Worm (Caenorhabditis elegans) whole organism, L3 larva: Measurements from ENCODE around the gene glct-6.

Experiments used
- ZK546.5 ChIP-seq: sonication (generic microtip); optimal IDR thresholded peaks from 2 replicates; lab custom pipeline; 2017; ENCODE audit warnings: missing biosample characterization, missing genetic modification characterization
- aly-2 ChIP-seq: fragments of 150-350 bp; optimal IDR thresholded peaks from 2 replicates; lab custom pipeline; 2014; ENCODE audit warnings: missing biosample characterization, missing genetic modification characterization
- ceh-16 ChIP-seq: sonication (generic microtip); optimal IDR thresholded peaks from 2 replicates; lab custom pipeline; 2017; ENCODE audit warnings: missing biosample characterization, missing genetic modification characterization
- ceh-28 ChIP-seq: fragments of 150-350 bp; optimal IDR thresholded peaks from 2 replicates; lab custom pipeline; 2014; ENCODE audit warnings: missing biosample characterization, missing genetic modification reagents, missing genetic modification characterization
- ceh-82 ChIP-seq: fragments of 150-350 bp; optimal IDR thresholded peaks from 2 replicates; lab custom pipeline; 2014; ENCODE audit warnings: missing biosample characterization, missing genetic modification characterization
- ceh-9 ChIP-seq: sonication (generic microtip); optimal IDR thresholded peaks from 2 replicates; lab custom pipeline; 2018; ENCODE audit warnings: missing biosample characterization, missing genetic modification characterization
- daf-12 ChIP-seq: fragments of 150-350 bp; optimal IDR thresholded peaks from 2 replicates; lab custom pipeline; 2014; ENCODE audit warnings: missing biosample characterization, missing genetic modification reagents, missing genetic modification characterization
- egl-27 ChIP-seq: sonication (generic microtip); optimal IDR thresholded peaks from 4 replicates; lab custom pipeline; 2017; ENCODE audit warnings: missing biosample characterization, missing genetic modification reagents, missing genetic modification characterization
- egl-5 ChIP-seq: fragments of 150-350 bp; optimal IDR thresholded peaks from 2 replicates; lab custom pipeline; 2017; ENCODE audit warnings: missing biosample characterization, missing genetic modification reagents, missing genetic modification characterization, inconsistent platforms
- elt-3 ChIP-seq, 3 experiments: fragments of 150-350 bp in 1 of 3; sonication (generic microtip) in 2 of 3; optimal IDR thresholded peaks; 2 replicates in 2 of 3; 4 replicates in 1 of 3; lab custom pipeline; 2014 to 2017; ENCODE audit warnings: missing biosample characterization in 3 of 3, missing genetic modification characterization in 3 of 3
- eor-1 ChIP-seq, 2 experiments: fragments of 150-350 bp; optimal IDR thresholded peaks; 2 replicates each; lab custom pipeline; 2014 to 2018; ENCODE audit warnings: missing biosample characterization in 2 of 2, missing genetic modification characterization in 2 of 2
- fkh-10 ChIP-seq: sonication (generic microtip); optimal IDR thresholded peaks from 2 replicates; lab custom pipeline; 2017; ENCODE audit warnings: missing biosample characterization, missing genetic modification reagents, missing genetic modification characterization
- fkh-2 ChIP-seq: fragments of 150-350 bp; optimal IDR thresholded peaks from 2 replicates; lab custom pipeline; 2014; ENCODE audit warnings: missing biosample characterization, missing genetic modification reagents, missing genetic modification characterization
- fos-1 ChIP-seq: fragments of 150-350 bp; optimal IDR thresholded peaks from 2 replicates; lab custom pipeline; 2014; ENCODE audit warnings: missing biosample characterization, missing genetic modification characterization
- hmg-11 ChIP-seq: sonication (generic microtip); optimal IDR thresholded peaks from 2 replicates; lab custom pipeline; 2016; ENCODE audit warnings: missing genetic modification characterization, missing compliant biosample characterization
- jun-1 ChIP-seq: fragments of 150-350 bp; optimal IDR thresholded peaks from 2 replicates; lab custom pipeline; 2014; ENCODE audit warnings: missing biosample characterization, missing genetic modification reagents, missing genetic modification characterization
- lsy-12 ChIP-seq: sonication (generic microtip); optimal IDR thresholded peaks from 2 replicates; lab custom pipeline; 2016; ENCODE audit warnings: mild to moderate bottlenecking, missing genetic modification characterization, missing compliant biosample characterization
- mdl-1 ChIP-seq: fragments of 150-350 bp; optimal IDR thresholded peaks from 2 replicates; lab custom pipeline; 2014; ENCODE audit warnings: missing biosample characterization, missing genetic modification characterization
- mml-1 ChIP-seq: fragments of 150-350 bp; sonication (generic microtip); optimal IDR thresholded peaks from 3 replicates; lab custom pipeline; 2014; ENCODE audit warnings: missing biosample characterization, missing genetic modification characterization
- nfya-1 ChIP-seq: sonication (generic microtip); optimal IDR thresholded peaks from 2 replicates; lab custom pipeline; 2017; ENCODE audit warnings: missing genetic modification characterization, mild to moderate bottlenecking, missing compliant biosample characterization, antibody characterized with exemption, moderate library complexity; ENCODE audit not compliant: insufficient read depth
- nhr-11 ChIP-seq: fragments of 150-350 bp; optimal IDR thresholded peaks from 2 replicates; lab custom pipeline; 2014; ENCODE audit warnings: missing biosample characterization, missing genetic modification characterization
- nhr-12 ChIP-seq: fragments of 150-350 bp; optimal IDR thresholded peaks from 2 replicates; lab custom pipeline; 2014; ENCODE audit warnings: missing biosample characterization, missing genetic modification characterization
- nhr-23 ChIP-seq: fragments of 150-350 bp; optimal IDR thresholded peaks from 2 replicates; lab custom pipeline; 2014; ENCODE audit warnings: missing biosample characterization, missing genetic modification reagents, missing genetic modification characterization
- nhr-237 ChIP-seq: fragments of 150-350 bp; optimal IDR thresholded peaks from 2 replicates; lab custom pipeline; 2014; ENCODE audit warnings: missing biosample characterization, missing genetic modification characterization
- nhr-67 ChIP-seq: fragments of 150-350 bp; optimal IDR thresholded peaks from 2 replicates; lab custom pipeline; 2014; ENCODE audit warnings: missing biosample characterization, missing genetic modification characterization
- nhr-76 ChIP-seq: fragments of 150-350 bp; sonication (generic microtip); optimal IDR thresholded peaks from 5 replicates; lab custom pipeline; 2014; ENCODE audit warnings: missing biosample characterization, missing genetic modification characterization
- nhr-77 ChIP-seq: fragments of 150-350 bp; optimal IDR thresholded peaks from 2 replicates; lab custom pipeline; 2014; ENCODE audit warnings: missing biosample characterization, missing genetic modification characterization
- pha-4 ChIP-seq: fragments of 150-350 bp; optimal IDR thresholded peaks from 2 replicates; lab custom pipeline; 2014; ENCODE audit warnings: missing biosample characterization, missing genetic modification reagents, missing genetic modification characterization
- pqm-1 ChIP-seq: fragments of 150-350 bp; optimal IDR thresholded peaks from 2 replicates; lab custom pipeline; 2017; ENCODE audit warnings: missing biosample characterization, missing genetic modification characterization, inconsistent platforms
- sea-2 ChIP-seq: fragments of 150-350 bp; sonication (generic microtip); optimal IDR thresholded peaks from 4 replicates; lab custom pipeline; 2014; ENCODE audit warnings: missing biosample characterization, missing genetic modification reagents, missing genetic modification characterization
- skn-1 ChIP-seq: fragments of 150-350 bp; optimal IDR thresholded peaks from 2 replicates; lab custom pipeline; 2014; ENCODE audit warnings: missing biosample characterization, missing genetic modification characterization
- snpc-4 ChIP-seq: fragments of 150-350 bp; optimal IDR thresholded peaks from 2 replicates; lab custom pipeline; 2014; ENCODE audit warnings: missing biosample characterization, missing genetic modification characterization
- tbx-2 ChIP-seq: sonication (generic microtip); optimal IDR thresholded peaks from 2 replicates; lab custom pipeline; 2016; ENCODE audit warnings: mild to moderate bottlenecking, missing genetic modification characterization, missing compliant biosample characterization
- unc-39 ChIP-seq: sonication (generic microtip); optimal IDR thresholded peaks from 4 replicates; lab custom pipeline; 2017; ENCODE audit warnings: missing biosample characterization, missing genetic modification characterization
- unc-62 ChIP-seq: fragments of 150-350 bp; sonication (generic microtip); optimal IDR thresholded peaks from 4 replicates; lab custom pipeline; 2014; ENCODE audit warnings: missing biosample characterization, missing genetic modification reagents, missing genetic modification characterization
- zag-1 ChIP-seq: fragments of 150-350 bp; optimal IDR thresholded peaks from 2 replicates; lab custom pipeline; 2014; ENCODE audit warnings: missing biosample characterization, missing genetic modification characterization
- ztf-4 ChIP-seq: fragments of 150-350 bp; optimal IDR thresholded peaks from 2 replicates; lab custom pipeline; 2014; ENCODE audit warnings: missing biosample characterization, missing genetic modification characterization

Gene glct-6

ce11 chrIV:3759823-3760222, 24.2 kb upstream of the glct-6 start:
- TF ChIP-seq nhr-77, result no peak
- no peak for TF ChIP-seq nhr-23 (tag; lab: Kevin White, UChicago)
- no peak for TF ChIP-seq nhr-76 (tag; lab: Kevin White, UChicago)
- TF ChIP-seq nhr-12 (tag; lab: Kevin White, UChicago), result no peak
- no peak for TF ChIP-seq ceh-28 (tag; lab: Kevin White, UChicago)
- TF ChIP-seq daf-12 (tag; lab: Kevin White, UChicago), result no peak
- no peak for TF ChIP-seq skn-1 (tag; lab: Kevin White, UChicago)
- TF ChIP-seq zag-1 (tag; lab: Kevin White, UChicago), result no peak
- no peak for TF ChIP-seq pqm-1 (tag; lab: Kevin White, UChicago)

ce11 chrIV:3764012-3764549, 19.9 kb upstream of the glct-6 start:
- no peak for TF ChIP-seq lsy-12 (tag; lab: Kevin White, UChicago)
- TF ChIP-seq jun-1 (tag; lab: Kevin White, UChicago), result no peak
- no peak for TF ChIP-seq sea-2 (GFP tag; lab: Kevin White, UChicago)
- TF ChIP-seq ceh-16 (tag; lab: Kevin White, UChicago), result no peak
- TF ChIP-seq nhr-12 (tag; lab: Kevin White, UChicago), result no peak
- TF ChIP-seq fos-1 (tag; lab: Kevin White, UChicago), result no peak

ce11 chrIV:3765457-3765856, 18.6 kb upstream of the glct-6 start:
- TF ChIP-seq pha-4 (tag; lab: Kevin White, UChicago), result no peak
- no peak for TF ChIP-seq ceh-16 (tag; lab: Kevin White, UChicago)
- no peak for TF ChIP-seq aly-2 (tag; lab: Kevin White, UChicago)
- TF ChIP-seq fkh-2 (tag; lab: Kevin White, UChicago), result no peak
- no peak for TF ChIP-seq nfya-1 (tag; lab: Kevin White, UChicago)
- TF ChIP-seq ztf-4 (tag; lab: Kevin White, UChicago), result no peak
- no peak for TF ChIP-seq egl-5

ce11 chrIV:3766589-3766988, 17.4 kb upstream of the glct-6 start, which contains the start of gene vab-2:
vab-2 (minus strand) TSS chrIV:3766826.
- TF ChIP-seq fos-1 (tag; lab: Kevin White, UChicago) (no peak), nhr-12 (tag; lab: Kevin White, UChicago) (no peak), egl-27 (no peak), ZK546.5 (tag; lab: Kevin White, UChicago) (no peak), egl-5 (no peak), jun-1 (tag; lab: Kevin White, UChicago) (no peak), unc-39 (no peak), ztf-4 (tag; lab: Kevin White, UChicago) (no peak)

- TF ChIP-seq mml-1 (tag; lab: Kevin White, UChicago) (no peak), eor-1 (tag; optimal IDR thresholded peaks at IDR 0.05; lab: Kevin White, UChicago) (no peak), egl-27 (no peak), sea-2 (GFP tag; lab: Kevin White, UChicago) (no peak), unc-62 (GFP tag; lab: Kevin White, UChicago) (no peak), nhr-23 (tag; lab: Kevin White, UChicago) (no peak), ceh-82 (no peak), nhr-237 (tag; lab: Kevin White, UChicago) (no peak)
- TF ChIP-seq, all 47 proteins: peak for 0
These were observed 16.3 kb upstream of the glct-6 start for ce11 chrIV:3767749-3768148.

ce11 chrIV:3774160-3774559, 9.8 kb upstream of the glct-6 start:
- TF ChIP-seq pha-4 (tag; lab: Kevin White, UChicago) (no peak), ceh-28 (tag; lab: Kevin White, UChicago) (no peak), nhr-67 (tag; lab: Kevin White, UChicago) (no peak), ceh-9 (tag; lab: Kevin White, UChicago) (no peak), mml-1 (tag; lab: Kevin White, UChicago) (no peak), lsy-12 (tag; lab: Kevin White, UChicago) (no peak), snpc-4 (tag; lab: Kevin White, UChicago) (no peak), tbx-2 (tag; lab: Kevin White, UChicago) (no peak), zag-1 (tag; lab: Kevin White, UChicago) (no peak), elt-3 (tag; optimal IDR thresholded peaks at IDR 0.05; lab: Kevin White, UChicago) (no peak), nhr-11 (tag; lab: Kevin White, UChicago) (no peak), nhr-23 (tag; lab: Kevin White, UChicago) (no peak), mdl-1 (tag; lab: Kevin White, UChicago) (no peak), ZK546.5 (tag; lab: Kevin White, UChicago) (no peak), fkh-10 (no peak), ceh-82 (no peak), pqm-1 (tag; lab: Kevin White, UChicago) (no peak), egl-5 (no peak), hmg-11 (tag; lab: Kevin White, UChicago) (no peak)
- TF ChIP-seq, all 47 proteins: peak for 0
